Worm (Caenorhabditis elegans): ENCODE measurements around the gene npr-33.

DNA sequence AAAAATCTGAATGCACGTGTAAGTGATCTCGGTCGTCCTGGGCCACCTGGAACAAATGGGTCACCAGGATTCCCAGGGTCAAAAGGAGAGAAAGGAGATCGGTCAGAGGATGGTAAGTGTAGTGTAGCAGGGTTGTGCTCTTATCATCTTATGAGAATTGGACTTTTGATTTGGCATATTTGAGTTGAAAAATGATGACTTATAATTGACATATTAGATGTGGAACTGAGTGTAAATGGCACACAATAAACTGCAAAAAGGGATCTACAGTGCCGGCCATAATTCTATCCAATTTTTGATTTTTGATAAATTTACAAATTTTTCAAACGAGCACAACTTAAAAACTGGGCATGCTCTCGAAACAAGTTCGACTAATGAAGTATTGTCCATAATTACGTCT is 33.8 kb downstream of the npr-33 start:
- no peak for TF ChIP-seq hnd-1 (tag; optimal IDR thresholded peaks at IDR 0.05)
- TF ChIP-seq scrt-1 (GFP tag; IDR thresholded peaks at IDR 0.05) = no peak
- no peak for TF ChIP-seq ama-1 (optimal IDR thresholded peaks at IDR 0.05)
- TF ChIP-seq flt-1 (GFP tag; IDR thresholded peaks at IDR 0.05) = no peak
- TF ChIP-seq ceh-36 (tag; optimal IDR thresholded peaks at IDR 0.05) = no peak
- TF ChIP-seq B0310.2 (tag; optimal IDR thresholded peaks at IDR 0.05) = no peak
- TF ChIP-seq ets-7 (tag; optimal IDR thresholded peaks at IDR 0.05) = no peak
- TF ChIP-seq aly-1 (tag; optimal IDR thresholded peaks at IDR 0.05) = no peak
- TF ChIP-seq ceh-13 (GFP tag; optimal IDR thresholded peaks at IDR 0.05) = no peak
- no peak for TF ChIP-seq tbx-11 (GFP tag; IDR thresholded peaks at IDR 0.05)
- TF ChIP-seq hmbx-1 (tag; optimal IDR thresholded peaks at IDR 0.05) = no peak
